Worm (Caenorhabditis elegans) whole organism, L4 larva: Measurements from ENCODE around the gene srt-29.

Source experiments
- T20F7.1 ChIP-seq: fragments of 200-800 bp; sonication (Bioruptor generic); optimal IDR thresholded peaks from 2 replicates; lab custom pipeline; 2018; ENCODE audit warnings: mild to moderate bottlenecking, missing genetic modification characterization, missing compliant biosample characterization
- Y48G9A.11 ChIP-seq: fragments of 200-800 bp; sonication (Bioruptor generic); IDR thresholded peaks from 2 replicates; pipeline ENCODE4 v1.3.6; 2022; ENCODE audit warnings: missing genetic modification reagents, missing genetic modification characterization, missing compliant biosample characterization
- aha-1 ChIP-seq: fragments of 150-350 bp; peaks from one replicate; lab custom pipeline; 2014; ENCODE audit warnings: missing biosample characterization, missing genetic modification characterization
- arid-1 ChIP-seq: fragments of 200-800 bp; sonication (Bioruptor generic); conservative IDR thresholded peaks from 2 replicates; pipeline ENCODE4 v1.3.6; 2022; ENCODE audit warnings: missing genetic modification reagents, missing genetic modification characterization, missing compliant biosample characterization
- attf-4 ChIP-seq: sonication (generic microtip); optimal IDR thresholded peaks from 3 replicates; lab custom pipeline; 2017; ENCODE audit warnings: missing biosample characterization, missing genetic modification characterization
- ceh-32 ChIP-seq: sonication (generic microtip); optimal IDR thresholded peaks from 2 replicates; lab custom pipeline; 2016; ENCODE audit warnings: mild to moderate bottlenecking, missing genetic modification characterization, missing compliant biosample characterization; ENCODE audit not compliant: poor library complexity
- ceh-82 ChIP-seq: sonication (generic microtip); optimal IDR thresholded peaks from 2 replicates; lab custom pipeline; 2017; ENCODE audit warnings: missing biosample characterization, missing genetic modification characterization
- dmd-9 ChIP-seq: fragments of 200-800 bp; sonication (Bioruptor generic); IDR thresholded peaks from 2 replicates; pipeline ENCODE4 v1.3.6; 2022; ENCODE audit warnings: missing genetic modification reagents, missing genetic modification characterization, missing compliant biosample characterization
- duxl-1 ChIP-seq: sonication (generic microtip); optimal IDR thresholded peaks from 2 replicates; lab custom pipeline; 2016; ENCODE audit warnings: mild to moderate bottlenecking, missing genetic modification characterization, moderate library complexity, missing compliant biosample characterization; ENCODE audit not compliant: poor library complexity
- egl-27 ChIP-seq: sonication (generic microtip); optimal IDR thresholded peaks from 3 replicates; lab custom pipeline; 2017; ENCODE audit warnings: missing biosample characterization, missing genetic modification reagents, missing genetic modification characterization
- hif-1 ChIP-seq, 2 experiments: sonication (generic microtip); optimal IDR thresholded peaks; 2 replicates each; lab custom pipeline; 2016 to 2017; ENCODE audit warnings: missing compliant biosample characterization in 2 of 2, missing genetic modification characterization in 2 of 2, missing genetic modification reagents in 2 of 2, missing genotype in 2 of 2, mild to moderate bottlenecking in 1 of 2
- hlh-11 ChIP-seq: fragments of 200-800 bp; sonication (Bioruptor generic); optimal IDR thresholded peaks from 2 replicates; lab custom pipeline; 2018; ENCODE audit warnings: mild to moderate bottlenecking, missing genetic modification characterization, missing compliant biosample characterization
- hlh-30 ChIP-seq: sonication (generic microtip); optimal IDR thresholded peaks from 2 replicates; lab custom pipeline; 2017; ENCODE audit warnings: antibody characterized with exemption, mild to moderate bottlenecking, missing genetic modification characterization, missing compliant biosample characterization; ENCODE audit not compliant: insufficient read depth
- hmg-1.1 ChIP-seq: fragments of 200-800 bp; sonication (Bioruptor generic); IDR thresholded peaks from 2 replicates; pipeline ENCODE4 v1.3.6; 2022; ENCODE audit warnings: missing genetic modification reagents, missing genetic modification characterization, missing compliant biosample characterization
- lin-13 ChIP-seq: fragments of 150-350 bp; optimal IDR thresholded peaks from 2 replicates; lab custom pipeline; 2014; ENCODE audit warnings: missing biosample characterization, missing genetic modification reagents, missing genetic modification characterization
- lir-3 ChIP-seq: sonication (generic microtip); optimal IDR thresholded peaks from 2 replicates; lab custom pipeline; 2016; ENCODE audit warnings: mild to moderate bottlenecking, missing genetic modification characterization, missing compliant biosample characterization
- nhr-48 ChIP-seq: sonication (generic microtip); optimal IDR thresholded peaks from 2 replicates; lab custom pipeline; 2016; ENCODE audit warnings: mild to moderate bottlenecking, missing genetic modification characterization, missing compliant biosample characterization
- pqm-1 ChIP-seq: sonication (generic microtip); optimal IDR thresholded peaks from 2 replicates; lab custom pipeline; 2017; ENCODE audit warnings: missing biosample characterization, missing genetic modification characterization
- rbr-2 ChIP-seq: sonication (generic microtip); optimal IDR thresholded peaks from 2 replicates; lab custom pipeline; 2016; ENCODE audit warnings: missing genotype, missing genetic modification characterization, missing compliant biosample characterization
- snpc-1.2 ChIP-seq: fragments of 200-800 bp; sonication (Bioruptor generic); IDR thresholded peaks from 2 replicates; pipeline ENCODE4 v1.3.6; 2022; ENCODE audit warnings: missing genetic modification reagents, missing genetic modification characterization, missing compliant biosample characterization
- zag-1 ChIP-seq: fragments of 150-350 bp; optimal IDR thresholded peaks from 2 replicates; lab custom pipeline; 2014; ENCODE audit warnings: missing biosample characterization, missing genetic modification characterization
- zfp-3 ChIP-seq: fragments of 200-800 bp; sonication (Bioruptor generic); conservative IDR thresholded peaks from 2 replicates; pipeline ENCODE4 v1.3.6; 2022; ENCODE audit warnings: missing genetic modification reagents, missing genetic modification characterization, missing compliant biosample characterization

srt-29 gene

DNA sequence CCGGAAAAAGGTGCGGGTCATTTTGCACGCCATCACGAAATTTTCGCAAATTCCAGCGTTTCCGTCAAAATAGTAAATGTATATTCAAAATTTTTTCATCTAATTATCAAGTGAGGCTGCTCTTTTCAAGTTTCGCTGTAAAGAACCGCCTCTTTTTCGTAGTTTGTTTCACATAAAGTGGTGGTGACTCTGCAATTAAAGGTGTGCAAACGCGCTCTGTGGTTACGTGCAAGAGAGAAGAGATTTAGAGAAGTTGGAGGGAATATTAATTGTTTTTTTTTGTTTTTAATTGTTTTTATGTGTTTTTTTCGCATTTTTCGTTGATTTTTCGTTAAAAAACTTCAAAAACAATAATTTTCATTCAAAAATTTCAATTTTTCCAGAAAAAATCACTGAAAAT is 46.3 kb downstream of the srt-29 start, which contains the start of gene W02G9.3 (continued):
- TF ChIP-seq nhr-48 (tag; lab: Kevin White, UChicago) (no peak), dmd-9 (GFP tag; lab: Robert Waterston, UW) (no peak), attf-4 (tag; lab: Kevin White, UChicago) (no peak), ceh-32 (tag; lab: Kevin White, UChicago) (no peak), rbr-2 (tag; lab: Kevin White, UChicago) (peak; percentile 68), zag-1 (tag; lab: Kevin White, UChicago) (no peak), lir-3 (tag; lab: Kevin White, UChicago) (no peak), snpc-1.2 (GFP tag; lab: Robert Waterston, UW) (no peak), ceh-82 (tag; lab: Kevin White, UChicago) (no peak), lin-13 (GFP tag; lab: Kevin White, UChicago) (peak; percentile 86), pqm-1 (tag; lab: Kevin White, UChicago) (no peak), arid-1 (GFP tag; lab: Robert Waterston, UW) (no peak), hmg-1.1 (GFP tag; lab: Robert Waterston, UW) (peak; percentile 36; the same call in 1 of the 2 replicates), zfp-3 (GFP tag; lab: Robert Waterston, UW) (no peak)

DNA sequence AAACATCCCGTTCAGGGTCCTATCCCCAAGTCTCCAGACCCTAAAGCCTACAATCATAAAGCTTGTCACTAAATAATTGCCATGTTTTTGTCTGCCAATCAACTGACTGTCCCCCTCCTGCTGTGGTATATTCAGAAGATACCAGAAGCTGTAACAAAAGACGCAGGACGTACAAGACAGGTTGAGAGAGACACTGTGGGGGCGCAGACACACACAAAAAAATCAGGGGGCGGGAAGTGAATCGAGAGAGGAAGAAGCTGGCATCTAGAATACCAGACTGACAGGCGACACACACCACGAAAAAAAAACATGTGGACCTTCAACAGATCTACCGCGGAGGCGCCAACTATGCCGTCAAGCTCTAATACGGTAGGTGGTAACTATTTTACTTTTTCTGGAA is 47.8 kb downstream of the srt-29 start, which contains the start of gene kel-8:
Gene kel-8 (plus strand): TSS at position 301 of the 400 bp plus-strand sequence.
- no peak for TF ChIP-seq duxl-1 (tag; lab: Kevin White, UChicago)
- no peak for TF ChIP-seq hif-1 (tag; optimal IDR thresholded peaks at IDR 0.05; lab: Kevin White, UChicago)
- peak; percentile 45 for TF ChIP-seq hlh-30
- peak; percentile 30 for TF ChIP-seq hlh-11 (tag; lab: Kevin White, UChicago)
- TF ChIP-seq aha-1 (tag; lab: Kevin White, UChicago): peak; percentile 37
- TF ChIP-seq egl-27 (tag; lab: Kevin White, UChicago): no peak
- TF ChIP-seq Y48G9A.11 (GFP tag; lab: Robert Waterston, UW): no peak
- TF ChIP-seq T20F7.1 (GFP tag; lab: Kevin White, UChicago): no peak
